Fruit fly (Drosophila melanogaster) whole organism, wandering third instar larva: ENCODE results near the gene RpL23A.

Source experiments
- Abd-B ChIP-seq: fragments of >200 bp; optimal IDR thresholded peaks from 2 replicates; lab custom pipeline; 2017; ENCODE audit warnings: missing biosample characterization, missing genetic modification characterization
- CG32264 ChIP-seq: fragments of 200-800 bp; sonication (Bioruptor generic); optimal IDR thresholded peaks from 2 replicates; lab custom pipeline; 2016; ENCODE audit warnings: missing biosample characterization, missing genetic modification characterization
- CG9705 ChIP-seq: fragments of 200-800 bp; sonication (Bioruptor generic); optimal IDR thresholded peaks from 2 replicates; lab custom pipeline; 2018; ENCODE audit warnings: missing biosample characterization, mild to moderate bottlenecking, missing genetic modification characterization
- Dfd ChIP-seq: fragments of >200 bp; optimal IDR thresholded peaks from 2 replicates; lab custom pipeline; 2017; ENCODE audit warnings: missing biosample characterization, missing genetic modification characterization
- Dif ChIP-seq: fragments of 200-275, 200-300 bp; sonication (Bioruptor generic); optimal IDR thresholded peaks from 2 replicates; lab custom pipeline; 2018; ENCODE audit warnings: missing biosample characterization, missing genetic modification characterization; ENCODE audit not compliant: partially characterized antibody
- GATAd ChIP-seq: sonication (Bioruptor generic); optimal IDR thresholded peaks from 2 replicates; lab custom pipeline; 2016; ENCODE audit warnings: missing biosample characterization, missing genetic modification characterization
- HLH106 ChIP-seq: fragments of 200-800 bp; optimal IDR thresholded peaks from 3 replicates; lab custom pipeline; 2019; ENCODE audit warnings: missing biosample characterization, mild to moderate bottlenecking, missing genetic modification characterization, moderate library complexity
- Hr78 ChIP-seq: fragments of >200 bp; optimal IDR thresholded peaks from 2 replicates; lab custom pipeline; 2017; ENCODE audit warnings: missing biosample characterization, missing genetic modification characterization
- Jra ChIP-seq: sonication (Bioruptor generic); optimal IDR thresholded peaks from 2 replicates; lab custom pipeline; 2016; ENCODE audit warnings: missing biosample characterization, missing genetic modification characterization
- Myc ChIP-seq: fragments of >200 bp; optimal IDR thresholded peaks from 2 replicates; lab custom pipeline; 2017
- N ChIP-seq: fragments of >200 bp; optimal IDR thresholded peaks from 2 replicates; lab custom pipeline; 2018; ENCODE audit warnings: missing biosample characterization, missing external identifiers, missing genetic modification characterization
- OdsH ChIP-seq: fragments of 200-800 bp; sonication (Bioruptor generic); optimal IDR thresholded peaks from 2 replicates; lab custom pipeline; 2016; ENCODE audit warnings: missing biosample characterization, mild to moderate bottlenecking, missing genetic modification characterization
- Rel ChIP-seq, 2 experiments: fragments of 200-800 bp; sonication (Bioruptor generic) in 1 of 2; optimal IDR thresholded peaks; 2 replicates in 1 of 2; 3 replicates in 1 of 2; lab custom pipeline; 2016 to 2019; ENCODE audit warnings: mild to moderate bottlenecking in 2 of 2, missing biosample characterization in 2 of 2, missing genetic modification characterization in 2 of 2, moderate library complexity in 1 of 2
- Sp1 ChIP-seq: fragments of 200-800 bp; sonication (Bioruptor generic); optimal IDR thresholded peaks from 3 replicates; lab custom pipeline; 2019; ENCODE audit warnings: missing biosample characterization, mild to moderate bottlenecking, missing genetic modification characterization, moderate library complexity
- Vsx2 ChIP-seq: fragments of 200-300, 225-300 bp; sonication (Bioruptor generic); optimal IDR thresholded peaks from 2 replicates; lab custom pipeline; 2018; ENCODE audit warnings: missing biosample characterization, missing genetic modification characterization; ENCODE audit not compliant: partially characterized antibody
- br ChIP-seq: fragments of 200-800 bp; sonication (Bioruptor generic); optimal IDR thresholded peaks from 2 replicates; lab custom pipeline; 2016; ENCODE audit warnings: missing biosample characterization, missing genetic modification characterization
- dl ChIP-seq, 2 experiments: fragments of 175-275, 200-275 bp in 1 of 2; fragments of 200-275 bp in 1 of 2; sonication (Bioruptor generic); optimal IDR thresholded peaks; lab custom pipeline; 2018; ENCODE audit warnings: mild to moderate bottlenecking in 2 of 2, missing biosample characterization in 2 of 2, missing genetic modification characterization in 2 of 2, moderate library complexity in 2 of 2; ENCODE audit not compliant: partially characterized antibody in 2 of 2, insufficient read depth in 1 of 2
- dmrt93B ChIP-seq: fragments of 200-800 bp; sonication (Bioruptor generic); optimal IDR thresholded peaks from 2 replicates; lab custom pipeline; 2018; ENCODE audit warnings: missing biosample characterization, mild to moderate bottlenecking, missing genetic modification characterization
- ey ChIP-seq: fragments of 200-800 bp; sonication (Bioruptor generic); optimal IDR thresholded peaks from 2 replicates; lab custom pipeline; 2016; ENCODE audit warnings: missing biosample characterization, missing genetic modification characterization
- fru ChIP-seq: fragments of 200-800 bp; sonication (Bioruptor generic); optimal IDR thresholded peaks from 3 replicates; lab custom pipeline; 2016; ENCODE audit warnings: missing biosample characterization, mild to moderate bottlenecking, missing genetic modification characterization
- h ChIP-seq: fragments of 200-800 bp; sonication (Bioruptor generic); optimal IDR thresholded peaks from 3 replicates; lab custom pipeline; 2016; ENCODE audit warnings: missing biosample characterization, mild to moderate bottlenecking, missing genetic modification characterization
- jim ChIP-seq: fragments of 175-275, 200-325 bp; sonication (Bioruptor generic); optimal IDR thresholded peaks from 2 replicates; lab custom pipeline; 2016; ENCODE audit warnings: missing biosample characterization, mild to moderate bottlenecking, missing genetic modification characterization
- lola ChIP-seq: fragments of >200 bp; optimal IDR thresholded peaks from 2 replicates; lab custom pipeline; 2017; ENCODE audit warnings: missing biosample characterization, missing genetic modification characterization
- pan ChIP-seq: fragments of >200 bp; optimal IDR thresholded peaks from 2 replicates; lab custom pipeline; 2017
- psq ChIP-seq: fragments of 200-800 bp; sonication (Bioruptor generic); optimal IDR thresholded peaks from 3 replicates; lab custom pipeline; 2017; ENCODE audit warnings: missing biosample characterization, mild to moderate bottlenecking, missing genetic modification characterization, moderate library complexity
- rgr ChIP-seq: fragments of 200-800 bp; sonication (Bioruptor generic); optimal IDR thresholded peaks from 3 replicates; lab custom pipeline; 2016; ENCODE audit warnings: missing biosample characterization, mild to moderate bottlenecking, missing genetic modification characterization
- sage ChIP-seq: fragments of 200-800 bp; sonication (Bioruptor generic); optimal IDR thresholded peaks from 2 replicates; lab custom pipeline; 2016; ENCODE audit warnings: missing biosample characterization, mild to moderate bottlenecking, missing genetic modification characterization
- sv ChIP-seq: fragments of 200-800 bp; sonication (Bioruptor generic); optimal IDR thresholded peaks from 3 replicates; lab custom pipeline; 2016; ENCODE audit warnings: missing biosample characterization, missing genetic modification characterization
- tai ChIP-seq: sonication (Bioruptor generic); optimal IDR thresholded peaks from 2 replicates; lab custom pipeline; 2016; ENCODE audit warnings: missing biosample characterization, missing genetic modification characterization
- woc ChIP-seq: sonication (Bioruptor generic); optimal IDR thresholded peaks from 2 replicates; lab custom pipeline; 2016; ENCODE audit warnings: missing biosample characterization, mild to moderate bottlenecking, missing genetic modification characterization

The RpL23A gene

DNA sequence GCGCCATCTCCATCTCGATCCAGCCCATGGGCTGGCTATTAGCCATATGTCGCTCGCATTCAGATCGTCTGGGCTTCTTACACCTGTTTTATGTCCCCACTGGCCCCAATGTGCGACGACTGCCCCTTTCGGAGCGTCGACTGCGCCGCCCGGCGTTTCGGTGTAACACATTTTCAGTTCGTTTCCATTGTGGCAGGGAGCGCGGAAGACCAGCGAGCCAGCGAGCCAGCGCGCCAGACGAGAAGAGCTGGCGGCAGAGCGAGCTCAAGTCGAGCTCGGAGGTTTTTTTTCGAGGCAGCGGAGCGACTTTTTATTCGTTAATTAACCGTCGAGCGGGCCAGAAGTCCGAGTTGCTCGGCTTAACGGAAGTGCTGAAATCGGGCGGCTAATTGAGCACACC, 5.9 kb upstream of the RpL23A start, which contains the start of gene CG7991:
TSS of gene CG7991 (plus strand) at position 329 of the 400 bp plus-strand sequence.
- no peak for TF ChIP-seq Sp1 (GFP tag; lab: Kevin White, UChicago)
- no peak for TF ChIP-seq ey (GFP tag; lab: Kevin White, UChicago)
- TF ChIP-seq h: no peak
- TF ChIP-seq HLH106 (tag; lab: Kevin White, UChicago): no peak
- no peak for TF ChIP-seq Myc
- TF ChIP-seq psq: no peak
- TF ChIP-seq Abd-B (GFP tag; lab: Kevin White, UChicago): no peak
- no peak for TF ChIP-seq jim (GFP tag; lab: Kevin White, UChicago)
- no peak for TF ChIP-seq sv (GFP tag; lab: Kevin White, UChicago)
- TF ChIP-seq Jra (GFP tag; lab: Kevin White, UChicago): no peak
- TF ChIP-seq fru (GFP tag; lab: Kevin White, UChicago): no peak

DNA sequence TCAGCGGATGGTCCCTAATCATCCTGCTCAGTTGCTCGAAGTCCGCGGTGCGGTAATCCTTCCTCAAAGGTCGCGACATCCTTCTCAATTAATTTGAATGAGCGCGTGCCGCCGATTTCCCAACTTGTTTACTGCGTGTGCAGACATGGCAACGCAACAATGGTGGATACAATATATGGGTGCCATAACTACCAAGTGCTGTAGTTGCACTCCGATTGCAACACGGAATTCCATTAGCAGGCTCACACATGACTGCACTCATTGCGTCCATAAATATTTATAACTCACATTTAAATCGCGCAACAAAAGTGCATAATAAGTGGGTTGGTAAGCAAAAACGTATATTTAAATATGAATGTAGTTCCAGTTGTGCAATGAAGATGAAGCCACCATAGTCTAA, 4.2 kb upstream of the RpL23A start, which contains the start of gene CG13930:
TSS of gene CG13930 (minus strand) at position 101 of the 400 bp plus-strand sequence.
- TF ChIP-seq woc (GFP tag; lab: Kevin White, UChicago) (no peak), Dif (no peak), sage (no peak), ey (GFP tag; lab: Kevin White, UChicago) (no peak)

DNA sequence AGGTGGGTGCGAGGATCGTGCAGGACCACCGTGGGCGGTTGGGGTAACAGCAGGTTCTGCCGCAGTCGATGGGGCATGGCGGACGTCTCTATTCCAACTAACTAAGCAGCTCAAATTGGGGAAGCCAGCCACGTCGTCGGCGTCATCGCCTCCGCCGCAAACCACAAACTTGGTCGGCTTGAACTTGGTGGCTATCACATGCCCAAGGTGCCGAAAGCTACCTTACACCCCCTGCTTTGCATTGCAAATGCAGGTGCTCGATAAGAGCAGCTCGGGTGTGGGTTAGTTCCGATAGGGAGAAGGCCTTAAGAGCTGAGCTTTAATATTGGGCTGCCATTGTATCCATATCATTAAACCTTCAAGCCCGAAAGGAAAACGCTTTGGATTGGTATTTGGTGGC, 1.6 kb upstream of the RpL23A start, which contains the start of gene RabX5:
TSS of gene RabX5 (minus strand) at position 101 of the 400 bp plus-strand sequence.
- TF ChIP-seq lola (GFP tag; lab: Kevin White, UChicago): no peak
- no peak for TF ChIP-seq Jra (GFP tag; lab: Kevin White, UChicago)
- no peak for TF ChIP-seq fru (GFP tag; lab: Kevin White, UChicago)
- TF ChIP-seq CG9705: no peak
- no peak for TF ChIP-seq sv (GFP tag; lab: Kevin White, UChicago)
- TF ChIP-seq N (GFP tag; lab: Kevin White, UChicago): no peak
- TF ChIP-seq br (GFP tag; lab: Kevin White, UChicago): no peak
- no peak for TF ChIP-seq pan
- no peak for TF ChIP-seq CG32264
- TF ChIP-seq tai (GFP tag; lab: Kevin White, UChicago): no peak
- TF ChIP-seq OdsH (GFP tag; lab: Kevin White, UChicago): no peak

DNA sequence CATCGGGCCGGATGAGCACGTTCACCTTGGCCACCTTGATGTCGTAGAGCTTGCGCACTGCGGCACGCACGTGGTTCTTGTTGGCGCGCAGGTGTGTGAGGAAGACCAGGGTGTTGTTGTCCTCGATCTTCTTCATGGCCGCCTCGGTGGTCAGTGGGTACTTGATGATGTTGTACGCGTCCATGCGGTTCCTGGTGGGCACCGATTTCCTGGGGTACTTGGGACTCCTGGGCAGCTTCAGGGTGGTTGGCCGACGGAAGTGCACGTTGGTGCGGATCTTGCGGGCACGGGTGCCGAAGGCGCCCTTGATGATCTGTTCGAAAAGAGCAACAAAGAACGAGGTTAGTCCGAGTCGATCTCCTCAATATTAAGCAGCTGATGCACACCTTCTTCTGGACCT, 1.0 kb downstream of the RpL23A start:
- TF ChIP-seq Rel (GFP tag; optimal IDR thresholded peaks at IDR 0.05; lab: Kevin White, UChicago): no peak
- no peak for TF ChIP-seq Rel (tag; optimal IDR thresholded peaks at IDR 0.05; lab: Kevin White, UChicago)
- no peak for TF ChIP-seq Dif
- TF ChIP-seq fru (GFP tag; lab: Kevin White, UChicago): no peak
- TF ChIP-seq dl (GFP tag; optimal IDR thresholded peaks at IDR 0.05; lab: Kevin White, UChicago; ENCODE audit: insufficient read depth in 1 of 2, partially characterized antibody in 2 of 2): no peak
- no peak for TF ChIP-seq CG32264

DNA sequence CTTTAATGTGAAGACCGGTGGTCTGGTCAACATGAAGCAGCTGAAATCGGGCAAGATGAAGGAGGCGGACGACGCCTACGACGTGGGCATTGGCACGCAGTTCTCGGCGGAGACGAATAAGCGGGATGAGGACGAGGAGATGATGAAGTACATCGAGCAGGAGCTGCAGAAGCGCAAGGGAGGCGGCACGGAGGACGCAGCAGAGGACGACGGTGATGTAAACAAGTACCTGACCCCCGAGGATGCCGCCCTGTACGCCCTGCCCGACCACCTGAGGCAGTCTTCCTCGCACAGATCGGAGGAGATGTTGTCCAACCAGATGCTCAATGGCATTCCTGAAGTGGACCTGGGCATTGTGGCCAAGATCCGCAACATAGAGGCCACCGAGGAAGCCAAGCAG, 2.9 kb downstream of the RpL23A start:
- TF ChIP-seq Myc: no peak
- TF ChIP-seq HLH106 (tag; lab: Kevin White, UChicago): no peak
- no peak for TF ChIP-seq dmrt93B (GFP tag; lab: Kevin White, UChicago)
- no peak for TF ChIP-seq Dif
- TF ChIP-seq Hr78: no peak
- no peak for TF ChIP-seq Dfd (GFP tag; lab: Kevin White, UChicago)
- no peak for TF ChIP-seq GATAd (GFP tag; lab: Kevin White, UChicago)
- no peak for TF ChIP-seq rgr (GFP tag; lab: Kevin White, UChicago)
- TF ChIP-seq fru (GFP tag; lab: Kevin White, UChicago): no peak
- no peak for TF ChIP-seq sv (GFP tag; lab: Kevin White, UChicago)
- TF ChIP-seq, all 38 proteins: peak for 0

DNA sequence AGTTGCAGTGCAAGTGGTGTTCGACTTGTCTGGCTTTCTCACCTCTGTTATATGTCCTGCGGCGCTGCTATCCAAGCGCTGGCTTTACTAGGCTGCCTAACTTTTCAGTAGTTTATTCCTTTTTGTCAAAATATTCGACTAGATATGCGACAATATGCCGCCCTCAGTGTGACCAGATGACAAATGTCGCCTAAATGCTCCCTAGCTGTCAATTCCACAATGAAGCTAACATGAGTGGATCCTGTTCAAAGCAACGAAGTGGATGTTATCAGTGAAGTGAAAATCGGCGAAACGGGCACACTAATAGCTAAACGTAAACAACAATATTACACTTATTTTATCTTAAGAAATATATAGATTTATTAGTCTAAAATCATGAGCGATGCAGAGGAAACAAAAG, 3.6 kb downstream of the RpL23A start, which contains the start of the genes Srrm234 and CG7974:
TSS of gene Srrm234 (minus strand) at position 189 of the 400 bp plus-strand sequence.
TSS of gene CG7974 (plus strand) at position 263 of the 400 bp plus-strand sequence.
- TF ChIP-seq Vsx2 (GFP tag; lab: Kevin White, UChicago) (no peak), h (no peak), Rel (GFP tag; optimal IDR thresholded peaks at IDR 0.05; lab: Kevin White, UChicago) (no peak), Rel (tag; optimal IDR thresholded peaks at IDR 0.05; lab: Kevin White, UChicago) (no peak), dl (GFP tag; optimal IDR thresholded peaks at IDR 0.05; lab: Kevin White, UChicago; ENCODE audit: insufficient read depth in 1 of 2, partially characterized antibody in 2 of 2) (no peak), sage (peak; percentile 1)
